Worm (Caenorhabditis elegans): Measurements from ENCODE around the gene lys-1.

DNA sequence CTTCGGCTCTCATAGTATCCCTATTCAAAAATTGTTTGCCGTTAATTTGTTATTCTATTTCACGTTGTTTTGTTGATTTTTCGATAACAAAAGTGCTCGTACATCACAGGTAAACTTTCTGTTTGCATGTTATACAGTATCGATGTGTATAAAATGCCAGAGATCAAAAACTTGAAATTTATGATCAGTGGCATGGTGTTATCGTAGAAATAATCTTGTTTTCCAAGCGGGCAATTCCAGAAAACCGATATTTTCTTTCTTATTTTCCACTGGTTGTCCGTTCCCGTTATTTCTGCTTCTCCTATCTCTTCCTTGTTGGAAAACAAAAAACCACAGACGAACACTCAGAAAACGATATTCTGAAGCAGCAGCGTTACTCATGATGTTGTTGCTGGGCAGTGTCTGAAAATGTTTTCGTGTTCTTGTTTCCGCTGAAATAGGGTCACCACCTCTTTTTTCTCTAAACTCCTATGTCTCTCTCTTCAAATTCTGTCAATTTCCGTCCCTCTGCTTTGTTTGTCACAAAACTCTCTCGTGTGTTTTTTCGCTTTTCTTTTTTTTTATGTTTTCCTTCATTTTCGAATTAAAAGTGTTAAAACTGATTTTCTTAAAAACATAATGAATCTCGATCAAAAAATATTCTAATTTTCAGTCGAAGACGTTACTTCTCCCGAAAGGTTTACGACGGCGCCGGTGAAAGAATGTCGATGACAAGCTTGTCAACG, 29.3 kb upstream of the lys-1 start, which contains the start of gene akt-1:
- TF ChIP-seq flt-1 (GFP tag; IDR thresholded peaks at IDR 0.05) (no peak), ama-1 (optimal IDR thresholded peaks at IDR 0.05) (no peak), sea-1 (GFP tag; conservative IDR thresholded peaks at IDR 0.05) (no peak), pes-1 (GFP tag; IDR thresholded peaks at IDR 0.05) (no peak), F13C5.2 (tag; optimal IDR thresholded peaks at IDR 0.05) (no peak), scrt-1 (GFP tag; IDR thresholded peaks at IDR 0.05) (no peak), tra-4 (tag; optimal IDR thresholded peaks at IDR 0.05) (no peak), hnd-1 (tag; optimal IDR thresholded peaks at IDR 0.05) (no peak), hmbx-1 (tag; optimal IDR thresholded peaks at IDR 0.05) (no peak), tbx-11 (GFP tag; IDR thresholded peaks at IDR 0.05) (no peak)

Data from whole organism, early embryonic.